Fruit fly (Drosophila melanogaster) whole organism, embryonic: Measurements from ENCODE around the gene chrb.

ENCODE experiments used
- Aef1 ChIP-seq: fragments of 200-800 bp; sonication (Bioruptor generic); IDR thresholded peaks from 3 replicates; pipeline ENCODE4 v1.3.6; 2022; ENCODE audit warnings: missing biosample characterization, missing genetic modification characterization
- Awh ChIP-seq: fragments of 200-800 bp; sonication (Bioruptor generic); IDR thresholded peaks from 2 replicates; pipeline ENCODE4, ENCODE4 v1.3.6; 2022; ENCODE audit warnings: missing biosample characterization, missing genetic modification characterization
- B-H2 ChIP-seq: fragments of 200-800 bp; sonication (Bioruptor generic); optimal IDR thresholded peaks from 2 replicates; lab custom pipeline; 2018; ENCODE audit warnings: missing biosample characterization, mild to moderate bottlenecking, missing genetic modification characterization
- CG10979 ChIP-seq: fragments of 200-800 bp; sonication (Bioruptor generic); optimal IDR thresholded peaks from 2 replicates; lab custom pipeline; 2018; ENCODE audit warnings: missing biosample characterization, mild to moderate bottlenecking, missing genetic modification characterization, moderate library complexity
- CG11504 ChIP-seq: fragments of 200-800 bp; sonication (Bioruptor generic); optimal IDR thresholded peaks from 3 replicates; lab custom pipeline; 2019; ENCODE audit warnings: missing biosample characterization, mild to moderate bottlenecking, missing genetic modification characterization, moderate library complexity
- CG11560 ChIP-seq: fragments of 200-800 bp; sonication (Bioruptor generic); IDR thresholded peaks from 3 replicates; pipeline ENCODE4 v1.3.6; 2022; ENCODE audit warnings: missing biosample characterization, missing genetic modification characterization
- CG11696 ChIP-seq: fragments of 200-800 bp; sonication (Bioruptor generic); IDR thresholded peaks from 2 replicates; pipeline ENCODE4 v1.3.6; 2022; ENCODE audit warnings: missing biosample characterization, missing genetic modification characterization
- CG13123 ChIP-seq: fragments of 200-800 bp; sonication (Bioruptor generic); optimal IDR thresholded peaks from 2 replicates; lab custom pipeline; 2016; ENCODE audit warnings: missing biosample characterization, missing genetic modification characterization
- CG14014 ChIP-seq: fragments of 200-800 bp; sonication (Bioruptor generic); IDR thresholded peaks from 2 replicates; pipeline ENCODE4 v1.3.6; 2022; ENCODE audit warnings: missing biosample characterization, missing genetic modification characterization
- CG15073 ChIP-seq: fragments of 200-800 bp; sonication (Bioruptor generic); optimal IDR thresholded peaks from 2 replicates; lab custom pipeline; 2016; ENCODE audit warnings: missing biosample characterization, missing genetic modification characterization
- CG16779 ChIP-seq: fragments of 200-800 bp; sonication (Bioruptor generic); IDR thresholded peaks from 2 replicates; pipeline ENCODE4 v1.3.6; 2022; ENCODE audit warnings: missing biosample characterization, missing genetic modification characterization
- CG17361 ChIP-seq: fragments of 200-800 bp; sonication (Bioruptor generic); IDR thresholded peaks from 3 replicates; pipeline ENCODE4 v1.3.6; 2022; ENCODE audit warnings: missing biosample characterization, missing genetic modification characterization
- CG17829 ChIP-seq: fragments of 200-800 bp; optimal IDR thresholded peaks from 2 replicates; lab custom pipeline; 2019; ENCODE audit warnings: missing biosample characterization, mild to moderate bottlenecking, missing genetic modification characterization, moderate library complexity
- CG2678 ChIP-seq: fragments of 200-800 bp; sonication (Bioruptor generic); optimal IDR thresholded peaks from 3 replicates; lab custom pipeline; 2019; ENCODE audit warnings: missing biosample characterization, mild to moderate bottlenecking, missing genetic modification characterization, moderate library complexity
- CG32767 ChIP-seq: fragments of 200-800 bp; sonication (Bioruptor generic); IDR thresholded peaks from 2 replicates; pipeline ENCODE4 v1.3.6; 2022; ENCODE audit warnings: missing biosample characterization, missing genetic modification characterization
- CG33213 ChIP-seq: fragments of 200-800 bp; sonication (Bioruptor generic); optimal IDR thresholded peaks from 3 replicates; lab custom pipeline; 2016; ENCODE audit warnings: missing biosample characterization, missing genetic modification characterization
- CG42726 ChIP-seq: fragments of 200-800 bp; sonication (Bioruptor generic); IDR thresholded peaks from 2 replicates; pipeline ENCODE4 v1.3.6; 2022; ENCODE audit warnings: missing biosample characterization, missing genetic modification characterization; ENCODE audit not compliant: partially characterized antibody
- CG4424 ChIP-seq: fragments of 200-800 bp; sonication (Bioruptor generic); optimal IDR thresholded peaks from 3 replicates; lab custom pipeline; 2016; ENCODE audit warnings: missing biosample characterization, missing genetic modification characterization
- CG7839 ChIP-seq: fragments of 200-800 bp; sonication (Bioruptor generic); optimal IDR thresholded peaks from 3 replicates; lab custom pipeline; 2018; ENCODE audit warnings: missing biosample characterization, mild to moderate bottlenecking, missing genetic modification characterization, moderate library complexity
- CG7987 ChIP-seq: fragments of 200-800 bp; sonication (Bioruptor generic); optimal IDR thresholded peaks from 2 replicates; lab custom pipeline; 2018; ENCODE audit warnings: missing biosample characterization, mild to moderate bottlenecking, missing genetic modification characterization, moderate library complexity
- CG9215 ChIP-seq: fragments of 200-800 bp; sonication (Bioruptor generic); IDR thresholded peaks from 2 replicates; pipeline ENCODE4 v1.3.6; 2022; ENCODE audit warnings: missing biosample characterization, missing genetic modification characterization
- Doc3 ChIP-seq: fragments of 200-800 bp; sonication (Bioruptor generic); IDR thresholded peaks from 3 replicates; pipeline ENCODE4 v1.3.6; 2022; ENCODE audit warnings: missing biosample characterization, missing genetic modification characterization; ENCODE audit not compliant: partially characterized antibody
- HLH4C ChIP-seq: fragments of 200-800 bp; sonication (Bioruptor generic); IDR thresholded peaks from 3 replicates; pipeline ENCODE4 v1.3.6; 2022; ENCODE audit warnings: missing biosample characterization, missing genetic modification characterization; ENCODE audit not compliant: partially characterized antibody
- HmgZ ChIP-seq: fragments of 200-800 bp; sonication (Bioruptor generic); optimal IDR thresholded peaks from 2 replicates; lab custom pipeline; 2018; ENCODE audit warnings: missing biosample characterization, mild to moderate bottlenecking, missing genetic modification characterization
- Hmx ChIP-seq: fragments of 200-800 bp; sonication (Bioruptor generic); optimal IDR thresholded peaks from 2 replicates; lab custom pipeline; 2016; ENCODE audit warnings: missing biosample characterization, missing genetic modification characterization
- Hr39 ChIP-seq: fragments of >200 bp; optimal IDR thresholded peaks from 2 replicates; lab custom pipeline; 2017
- MTF-1 ChIP-seq: fragments of 200-800 bp; sonication (Bioruptor generic); optimal IDR thresholded peaks from 2 replicates; lab custom pipeline; 2018; ENCODE audit warnings: missing biosample characterization, mild to moderate bottlenecking, missing genetic modification characterization, borderline replicate concordance
- Oaz ChIP-seq: fragments of 200-800 bp; sonication (Bioruptor generic); IDR thresholded peaks from 2 replicates; pipeline ENCODE4 v1.3.6; 2022; ENCODE audit warnings: missing biosample characterization, missing genetic modification characterization
- Sox100B ChIP-seq: fragments of 200-800 bp; sonication (Bioruptor generic); optimal IDR thresholded peaks from 3 replicates; lab custom pipeline; 2018; ENCODE audit warnings: missing biosample characterization, mild to moderate bottlenecking, missing genetic modification characterization
- Sry-β ChIP-seq: fragments of 200-800 bp; sonication (Bioruptor generic); optimal IDR thresholded peaks from 2 replicates; lab custom pipeline; 2018; ENCODE audit warnings: missing biosample characterization, mild to moderate bottlenecking, missing genetic modification characterization, moderate library complexity
- YL-1 ChIP-seq: fragments of 200-800 bp; sonication (Bioruptor generic); optimal IDR thresholded peaks from 3 replicates; lab custom pipeline; 2017; ENCODE audit warnings: missing biosample characterization, mild to moderate bottlenecking, missing genetic modification characterization
- az2 ChIP-seq: fragments of 200-800 bp; sonication (Bioruptor generic); optimal IDR thresholded peaks from 3 replicates; lab custom pipeline; 2016; ENCODE audit warnings: missing biosample characterization, missing genetic modification characterization
- bowl ChIP-seq: fragments of 200-800 bp; sonication (Bioruptor generic); IDR thresholded peaks from 2 replicates; pipeline ENCODE4 v1.3.6; 2022; ENCODE audit warnings: missing biosample characterization, missing genetic modification characterization
- cas ChIP-seq: fragments of 200-800 bp; sonication (Bioruptor generic); IDR thresholded peaks from 2 replicates; pipeline ENCODE4 v1.3.6; 2022; ENCODE audit warnings: missing biosample characterization, missing genetic modification characterization
- dmrt11E ChIP-seq: fragments of 200-800 bp; sonication (Bioruptor generic); optimal IDR thresholded peaks from 3 replicates; lab custom pipeline; 2018; ENCODE audit warnings: missing biosample characterization, mild to moderate bottlenecking, missing genetic modification characterization, moderate library complexity
- dmrt99B ChIP-seq: fragments of 200-800 bp; sonication (Bioruptor generic); optimal IDR thresholded peaks from 2 replicates; lab custom pipeline; 2018; ENCODE audit warnings: missing biosample characterization, mild to moderate bottlenecking, missing genetic modification characterization, moderate library complexity
- esg ChIP-seq: fragments of 200-800 bp; sonication (Bioruptor generic); conservative IDR thresholded peaks from 2 replicates; pipeline ENCODE4 v1.3.6; 2022; ENCODE audit warnings: missing biosample characterization, missing genetic modification characterization
- gfzf ChIP-seq: fragments of 200-800 bp; sonication (Bioruptor generic); optimal IDR thresholded peaks from 2 replicates; lab custom pipeline; 2016; ENCODE audit warnings: missing biosample characterization, mild to moderate bottlenecking, missing genetic modification characterization, moderate library complexity
- kay ChIP-seq: fragments of 200-800 bp; sonication (Bioruptor generic); optimal IDR thresholded peaks from 2 replicates; lab custom pipeline; 2016; ENCODE audit warnings: missing biosample characterization, missing genetic modification characterization
- kni ChIP-seq: fragments of 200-800 bp; sonication (Bioruptor generic); optimal IDR thresholded peaks from 3 replicates; lab custom pipeline; 2017; ENCODE audit warnings: mild to moderate bottlenecking, missing biosample characterization, missing genetic modification reagents, missing genetic modification characterization
- lov ChIP-seq, 2 experiments: fragments of 200-800 bp in 1 of 2; fragments of >200 bp in 1 of 2; sonication (Bioruptor generic) in 1 of 2; IDR thresholded peaks in 1 of 2; optimal IDR thresholded peaks in 1 of 2; 2 replicates in 1 of 2; 3 replicates in 1 of 2; pipeline versions ENCODE4 v1.3.6 to Lab custom; 2017 to 2022; ENCODE audit warnings: missing biosample characterization in 1 of 2, missing genetic modification characterization in 1 of 2
- maf-S ChIP-seq: fragments of 200-800 bp; sonication (Bioruptor generic); optimal IDR thresholded peaks from 2 replicates; lab custom pipeline; 2016; ENCODE audit warnings: missing biosample characterization, missing genetic modification characterization
- odd ChIP-seq: fragments of 200-800 bp; sonication (Bioruptor generic); optimal IDR thresholded peaks from 2 replicates; lab custom pipeline; 2017; ENCODE audit warnings: missing biosample characterization, mild to moderate bottlenecking, missing genetic modification characterization
- p53 ChIP-seq: fragments of 200-800 bp; sonication (Bioruptor generic); optimal IDR thresholded peaks from 2 replicates; lab custom pipeline; 2016; ENCODE audit warnings: missing biosample characterization, missing genetic modification characterization
- prd ChIP-seq, 3 experiments: fragments of >200 bp in 2 of 3; fragments of 200-800 bp in 1 of 3; sonication (Bioruptor generic) in 1 of 3; optimal IDR thresholded peaks in 2 of 3; IDR thresholded peaks in 1 of 3; 2 replicates in 2 of 3; 3 replicates in 1 of 3; pipeline versions ENCODE4 v1.3.6 to Lab custom; 2017 to 2022; ENCODE audit warnings: missing biosample characterization in 1 of 3, missing genetic modification characterization in 1 of 3
- pum ChIP-seq: fragments of 200-800 bp; sonication (Bioruptor generic); optimal IDR thresholded peaks from 2 replicates; lab custom pipeline; 2016; ENCODE audit warnings: missing biosample characterization, missing genetic modification characterization
- sc ChIP-seq, 3 experiments: fragments of >200 bp in 2 of 3; fragments of 200-800 bp in 1 of 3; sonication (Bioruptor generic) in 1 of 3; optimal IDR thresholded peaks; 2 replicates in 2 of 3; 3 replicates in 1 of 3; lab custom pipeline; 2017; ENCODE audit warnings: mild to moderate bottlenecking in 1 of 3, missing biosample characterization in 1 of 3, missing genetic modification characterization in 1 of 3, missing genetic modification reagents in 1 of 3
- sug ChIP-seq: fragments of 200-800 bp; optimal IDR thresholded peaks from 2 replicates; lab custom pipeline; 2019; ENCODE audit warnings: missing biosample characterization, mild to moderate bottlenecking, missing genetic modification characterization, moderate library complexity
- tin ChIP-seq: fragments of 200-800 bp; sonication (Bioruptor generic); optimal IDR thresholded peaks from 3 replicates; lab custom pipeline; 2016; ENCODE audit warnings: missing biosample characterization, missing genetic modification characterization
- wek ChIP-seq: fragments of 200-800 bp; sonication (Bioruptor generic); optimal IDR thresholded peaks from 3 replicates; lab custom pipeline; 2018; ENCODE audit warnings: missing biosample characterization, mild to moderate bottlenecking, missing genetic modification characterization, moderate library complexity

Gene chrb

DNA sequence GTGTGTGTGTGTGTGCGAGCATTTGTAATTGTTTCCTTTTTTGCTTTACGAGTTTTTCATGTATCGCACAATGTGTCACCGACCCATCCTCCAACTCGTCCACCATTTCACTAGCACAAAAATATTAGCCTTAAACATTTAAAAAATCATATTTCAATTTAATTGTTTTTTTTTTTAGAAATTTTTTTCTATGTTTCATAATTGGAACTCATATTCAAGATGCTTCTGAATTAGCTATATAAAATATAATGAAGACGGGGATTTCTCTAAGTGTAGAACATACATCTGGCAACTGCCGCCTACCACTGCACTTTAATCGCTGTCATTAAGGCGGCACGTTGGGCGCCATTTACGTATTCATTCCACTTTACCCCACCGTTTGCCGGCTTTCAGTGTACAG, 47.8 kb upstream of the chrb start (continued):
- no peak for TF ChIP-seq dmrt99B (tag; lab: Kevin White, UChicago)
- no peak for TF ChIP-seq CG11560 (tag; lab: Robert Waterston, UW)
- no peak for TF ChIP-seq Oaz (GFP tag; lab: Robert Waterston, UW)
- TF ChIP-seq YL-1 = no peak
- peak; percentile 33; the same call in 1 of the 2 replicates for TF ChIP-seq Awh (GFP tag; lab: Robert Waterston, UW)
- no peak for TF ChIP-seq B-H2
- TF ChIP-seq CG32767 (GFP tag; lab: Robert Waterston, UW) = no peak
- TF ChIP-seq gfzf (GFP tag; lab: Kevin White, UChicago) = no peak
- TF ChIP-seq Sox100B (GFP tag; lab: Kevin White, UChicago) = no peak
- peak; percentile 12 for TF ChIP-seq CG17829 (tag; lab: Kevin White, UChicago)
- TF ChIP-seq CG14014 (GFP tag; lab: Robert Waterston, UW) = 0 out of 2 replicates have a peak, but pooled peaks have one; percentile 31
- TF ChIP-seq CG4424 (GFP tag; lab: Kevin White, UChicago) = no peak
- peak; percentile 22 for TF ChIP-seq CG11504
- no peak for TF ChIP-seq pum (GFP tag; lab: Kevin White, UChicago)
- TF ChIP-seq CG17361 (GFP tag; lab: Robert Waterston, UW) = peak; percentile 51; the same call in 2 of the 3 replicates
- peak; percentile 37 for TF ChIP-seq CG10979 (tag; lab: Kevin White, UChicago)
- TF ChIP-seq Hmx (GFP tag; lab: Kevin White, UChicago) = no peak
- TF ChIP-seq tin (GFP tag; lab: Kevin White, UChicago) = peak; percentile 2
- TF ChIP-seq kni = no peak
- TF ChIP-seq HmgZ (tag; lab: Kevin White, UChicago) = no peak
- TF ChIP-seq Doc3 (GFP tag; lab: Robert Waterston, UW) = no peak
- no peak for TF ChIP-seq CG13123 (GFP tag; lab: Kevin White, UChicago)
- no peak for TF ChIP-seq cas (GFP tag; lab: Robert Waterston, UW)
- TF ChIP-seq sc (optimal IDR thresholded peaks at IDR 0.05; lab: Kevin White, UChicago) = no peak
- TF ChIP-seq sc (GFP tag; optimal IDR thresholded peaks at IDR 0.05; lab: Kevin White, UChicago) = no peak
- 0 out of 2 replicates have a peak, but pooled peaks have one; percentile 12 for TF ChIP-seq CG11696 (GFP tag; lab: Robert Waterston, UW)
- no peak for TF ChIP-seq CG15073
- TF ChIP-seq wek (GFP tag; lab: Kevin White, UChicago) = no peak
- TF ChIP-seq HLH4C (GFP tag; lab: Robert Waterston, UW) = no peak
- no peak for TF ChIP-seq lov (optimal IDR thresholded peaks at IDR 0.05; lab: Kevin White, UChicago)
- no peak for TF ChIP-seq lov (GFP tag; IDR thresholded peaks at IDR 0.05; lab: Robert Waterston, UW)
- no peak for TF ChIP-seq CG7987
- no peak for TF ChIP-seq CG33213
- TF ChIP-seq prd (optimal IDR thresholded peaks at IDR 0.05; lab: Kevin White, UChicago) = no peak
- peak; percentile 63; the same call in 2 of the 3 replicates for TF ChIP-seq prd (GFP tag; IDR thresholded peaks at IDR 0.05; lab: Robert Waterston, UW)
- TF ChIP-seq esg = no peak
- no peak for TF ChIP-seq p53 (GFP tag; lab: Kevin White, UChicago)
- no peak for TF ChIP-seq bowl (GFP tag; lab: Robert Waterston, UW)
- peak; percentile 10 for TF ChIP-seq CG7839
- TF ChIP-seq CG9215 (GFP tag; lab: Robert Waterston, UW) = no peak
- no peak for TF ChIP-seq maf-S
- TF ChIP-seq odd (GFP tag; lab: Kevin White, UChicago) = no peak
- peak; percentile 18 for TF ChIP-seq CG2678
- no peak for TF ChIP-seq MTF-1 (GFP tag; lab: Kevin White, UChicago)
- TF ChIP-seq CG16779 (GFP tag; lab: Robert Waterston, UW) = no peak
- TF ChIP-seq sug = no peak
- TF ChIP-seq Sry-β (GFP tag; lab: Kevin White, UChicago) = no peak
- no peak for TF ChIP-seq az2 (GFP tag; lab: Kevin White, UChicago)
- TF ChIP-seq kay (GFP tag; lab: Kevin White, UChicago) = no peak
- TF ChIP-seq CG42726 (GFP tag; lab: Robert Waterston, UW) = no peak
- TF ChIP-seq dmrt11E (tag; lab: Kevin White, UChicago) = peak; percentile 40
- no peak for TF ChIP-seq Hr39 (lab: Kevin White, UChicago)
- no peak for TF ChIP-seq Aef1 (GFP tag; lab: Robert Waterston, UW)
